Fruit fly (Drosophila melanogaster) whole organism, embryonic: ENCODE results near the gene Fum1.

ENCODE experiments used
- Abd-B ChIP-seq: fragments of 200-800 bp; sonication (Bioruptor generic); optimal IDR thresholded peaks from 2 replicates; lab custom pipeline; 2018; ENCODE audit warnings: missing biosample characterization, mild to moderate bottlenecking, missing genetic modification characterization, moderate library complexity
- Bteb2 ChIP-seq: fragments of 200-800 bp; sonication (Bioruptor generic); optimal IDR thresholded peaks from 2 replicates; lab custom pipeline; 2016; ENCODE audit warnings: missing biosample characterization, missing genetic modification characterization
- C15 ChIP-seq: fragments of 200-800 bp; sonication (Bioruptor generic); IDR thresholded peaks from 3 replicates; pipeline ENCODE4 v1.3.6; 2022; ENCODE audit warnings: missing biosample characterization, missing genetic modification characterization
- CG10366 ChIP-seq: fragments of 200-800 bp; sonication (Bioruptor generic); IDR thresholded peaks from 2 replicates; pipeline ENCODE4 v1.3.6; 2022; ENCODE audit warnings: missing biosample characterization, missing genetic modification characterization
- CG10431 ChIP-seq: fragments of 200-800 bp; sonication (Bioruptor generic); optimal IDR thresholded peaks from 3 replicates; lab custom pipeline; 2018; ENCODE audit warnings: missing biosample characterization, mild to moderate bottlenecking, missing genetic modification characterization
- CG12155 ChIP-seq: fragments of 200-800 bp; sonication (Bioruptor generic); optimal IDR thresholded peaks from 3 replicates; lab custom pipeline; 2016; ENCODE audit warnings: missing biosample characterization, missing genetic modification characterization
- CG12219 ChIP-seq: fragments of 200-800 bp; sonication (Bioruptor generic); optimal IDR thresholded peaks from 3 replicates; lab custom pipeline; 2018; ENCODE audit warnings: missing biosample characterization, mild to moderate bottlenecking, missing genetic modification characterization
- CG12391 ChIP-seq: fragments of 200-800 bp; sonication (Bioruptor generic); optimal IDR thresholded peaks from 3 replicates; lab custom pipeline; 2018; ENCODE audit warnings: missing biosample characterization, mild to moderate bottlenecking, missing genetic modification characterization, moderate library complexity
- CG13123 ChIP-seq: fragments of 200-800 bp; sonication (Bioruptor generic); optimal IDR thresholded peaks from 2 replicates; lab custom pipeline; 2016; ENCODE audit warnings: missing biosample characterization, missing genetic modification characterization
- CG13624 ChIP-seq: fragments of 200-800 bp; sonication (Bioruptor generic); optimal IDR thresholded peaks from 2 replicates; lab custom pipeline; 2016; ENCODE audit warnings: missing biosample characterization, missing genetic modification characterization
- CG17385 ChIP-seq: fragments of 200-800 bp; sonication (Bioruptor generic); optimal IDR thresholded peaks from 3 replicates; lab custom pipeline; 2018; ENCODE audit warnings: missing biosample characterization, mild to moderate bottlenecking, missing genetic modification characterization
- CG17802 ChIP-seq: fragments of 200-800 bp; sonication (Bioruptor generic); optimal IDR thresholded peaks from 2 replicates; lab custom pipeline; 2018; ENCODE audit warnings: missing biosample characterization, mild to moderate bottlenecking, missing genetic modification characterization, moderate library complexity
- CG18476 ChIP-seq: fragments of 200-800 bp; sonication (Bioruptor generic); optimal IDR thresholded peaks from 2 replicates; lab custom pipeline; 2016; ENCODE audit warnings: missing biosample characterization, mild to moderate bottlenecking, missing genetic modification characterization
- CG18599 ChIP-seq: fragments of 200-800 bp; sonication (Bioruptor generic); optimal IDR thresholded peaks from 3 replicates; lab custom pipeline; 2017; ENCODE audit warnings: missing biosample characterization, missing genetic modification characterization, mild to moderate bottlenecking, moderate library complexity, missing genetic modification reagents
- CG2199 ChIP-seq: fragments of 200-800 bp; sonication (Bioruptor generic); IDR thresholded peaks from 3 replicates; pipeline ENCODE4 v1.3.6; 2022; ENCODE audit warnings: missing biosample characterization, missing genetic modification characterization
- CG2889 ChIP-seq: fragments of 200-800 bp; sonication (Bioruptor generic); IDR thresholded peaks from 3 replicates; pipeline ENCODE4 v1.3.6; 2022; ENCODE audit warnings: missing biosample characterization, missing genetic modification characterization
- CG30020 ChIP-seq: fragments of 200-800 bp; optimal IDR thresholded peaks from 2 replicates; lab custom pipeline; 2019; ENCODE audit warnings: missing biosample characterization, mild to moderate bottlenecking, missing genetic modification characterization, moderate library complexity
- CG30403 ChIP-seq: fragments of 200-800 bp; sonication (Bioruptor generic); optimal IDR thresholded peaks from 3 replicates; lab custom pipeline; 2016; ENCODE audit warnings: missing biosample characterization, missing genetic modification characterization
- CG4730 ChIP-seq: fragments of 200-800 bp; sonication (Bioruptor generic); IDR thresholded peaks from 2 replicates; pipeline ENCODE4 v1.3.6; 2022; ENCODE audit warnings: missing biosample characterization, missing genetic modification characterization
- CG6791 ChIP-seq: fragments of 200-800 bp; sonication (Bioruptor generic); IDR thresholded peaks from 3 replicates; pipeline ENCODE4 v1.3.6; 2022; ENCODE audit warnings: missing biosample characterization, missing genetic modification characterization; ENCODE audit not compliant: partially characterized antibody
- CG9727 ChIP-seq: fragments of 200-800 bp; sonication (Bioruptor generic); optimal IDR thresholded peaks from 3 replicates; lab custom pipeline; 2017; ENCODE audit warnings: missing biosample characterization, mild to moderate bottlenecking, missing genetic modification characterization
- Dad ChIP-seq: fragments of 200-800 bp; sonication (Bioruptor generic); optimal IDR thresholded peaks from 3 replicates; lab custom pipeline; 2016; ENCODE audit warnings: missing biosample characterization, missing genetic modification characterization
- Deaf1 ChIP-seq: fragments of 200-800 bp; optimal IDR thresholded peaks from 3 replicates; lab custom pipeline; 2019; ENCODE audit warnings: missing biosample characterization, mild to moderate bottlenecking, missing genetic modification characterization, moderate library complexity
- Ets97D ChIP-seq: fragments of 200-800 bp; sonication (Bioruptor generic); optimal IDR thresholded peaks from 3 replicates; lab custom pipeline; 2016; ENCODE audit warnings: missing biosample characterization, missing genetic modification characterization
- HLH3B ChIP-seq: fragments of 200-800 bp; sonication (Bioruptor generic); IDR thresholded peaks from 2 replicates; pipeline ENCODE4 v1.3.6; 2022; ENCODE audit warnings: missing biosample characterization, missing genetic modification characterization
- HLHmδ ChIP-seq: fragments of 200-800 bp; sonication (Bioruptor generic); optimal IDR thresholded peaks from 2 replicates; lab custom pipeline; 2018; ENCODE audit warnings: missing biosample characterization, mild to moderate bottlenecking, missing genetic modification characterization, moderate library complexity
- Hey ChIP-seq: fragments of 200-800 bp; sonication (Bioruptor generic); optimal IDR thresholded peaks from 3 replicates; lab custom pipeline; 2018; ENCODE audit warnings: missing biosample characterization, mild to moderate bottlenecking, missing genetic modification characterization
- Jarid2 ChIP-seq: fragments of 200-800 bp; sonication (Bioruptor generic); optimal IDR thresholded peaks from 3 replicates; lab custom pipeline; 2017; ENCODE audit warnings: mild to moderate bottlenecking, missing biosample characterization, missing genetic modification reagents, missing genetic modification characterization
- Neu2 ChIP-seq: fragments of 200-800 bp; sonication (Bioruptor generic); optimal IDR thresholded peaks from 3 replicates; lab custom pipeline; 2016; ENCODE audit warnings: missing biosample characterization, missing genetic modification characterization, borderline replicate concordance
- Opbp ChIP-seq: fragments of 200-800 bp; sonication (Bioruptor generic); IDR thresholded peaks from 3 replicates; pipeline ENCODE4 v1.3.6; 2022; ENCODE audit warnings: missing biosample characterization, missing genetic modification characterization; ENCODE audit not compliant: partially characterized antibody
- caup ChIP-seq: fragments of 200-800 bp; sonication (Bioruptor generic); optimal IDR thresholded peaks from 3 replicates; lab custom pipeline; 2017; ENCODE audit warnings: missing biosample characterization, mild to moderate bottlenecking, missing genetic modification characterization, moderate library complexity; ENCODE audit not compliant: severe bottlenecking
- corto ChIP-seq: fragments of 200-800 bp; sonication (Bioruptor generic); optimal IDR thresholded peaks from 2 replicates; lab custom pipeline; 2016; ENCODE audit warnings: missing biosample characterization, mild to moderate bottlenecking, missing genetic modification characterization, moderate library complexity
- croc ChIP-seq: fragments of 200-800 bp; sonication (Bioruptor generic); conservative IDR thresholded peaks from 3 replicates; pipeline ENCODE4 v1.3.6; 2022; ENCODE audit warnings: missing biosample characterization, missing genetic modification characterization
- dati ChIP-seq: fragments of 200-800 bp; sonication (Bioruptor generic); IDR thresholded peaks from 2 replicates; pipeline ENCODE4 v1.3.6; 2022; ENCODE audit warnings: missing biosample characterization, missing genetic modification characterization
- ems ChIP-seq: fragments of 200-800 bp; sonication (Bioruptor generic); optimal IDR thresholded peaks from 3 replicates; lab custom pipeline; 2016; ENCODE audit warnings: missing biosample characterization, missing genetic modification characterization
- en ChIP-seq: fragments of 200-800 bp; sonication (Bioruptor generic); optimal IDR thresholded peaks from 2 replicates; lab custom pipeline; 2016; ENCODE audit warnings: missing biosample characterization, missing genetic modification characterization
- fd102C ChIP-seq: fragments of 200-800 bp; sonication (Bioruptor generic); optimal IDR thresholded peaks from 2 replicates; lab custom pipeline; 2018; ENCODE audit warnings: missing biosample characterization, mild to moderate bottlenecking, missing genetic modification characterization, moderate library complexity
- ind ChIP-seq: fragments of 200-800 bp; sonication (Bioruptor generic); optimal IDR thresholded peaks from 3 replicates; lab custom pipeline; 2016; ENCODE audit warnings: missing biosample characterization, missing genetic modification characterization
- insv ChIP-seq, 2 experiments: fragments of 200-800 bp; sonication (Bioruptor generic); optimal IDR thresholded peaks; 3 replicates each; lab custom pipeline; 2016 to 2018; ENCODE audit warnings: missing biosample characterization in 2 of 2, missing genetic modification characterization in 2 of 2
- jumu ChIP-seq: fragments of 200-800 bp; sonication (Bioruptor generic); optimal IDR thresholded peaks from 3 replicates; lab custom pipeline; 2016; ENCODE audit warnings: missing biosample characterization, missing genetic modification characterization
- lola ChIP-seq, 3 experiments: fragments of >200 bp in 2 of 3; fragments of 200-800 bp in 1 of 3; sonication (Bioruptor generic) in 1 of 3; optimal IDR thresholded peaks; 2 replicates each; lab custom pipeline; 2017 to 2019; ENCODE audit warnings: missing biosample characterization in 3 of 3, missing genetic modification characterization in 3 of 3, mild to moderate bottlenecking in 1 of 3, moderate library complexity in 1 of 3
- odd ChIP-seq: fragments of 200-800 bp; sonication (Bioruptor generic); optimal IDR thresholded peaks from 2 replicates; lab custom pipeline; 2017; ENCODE audit warnings: missing biosample characterization, mild to moderate bottlenecking, missing genetic modification characterization
- pan ChIP-seq, 4 experiments: fragments of >200 bp in 3 of 4; fragments of 200-800 bp in 1 of 4; sonication (Bioruptor generic) in 1 of 4; optimal IDR thresholded peaks in 3 of 4; IDR thresholded peaks in 1 of 4; 2 replicates each; pipeline versions ENCODE4 v1.3.6 to Lab custom; 2017 to 2022; ENCODE audit warnings: missing biosample characterization in 2 of 4, missing genetic modification characterization in 2 of 4, mixed read lengths in 1 of 4
- salm ChIP-seq: fragments of 200-800 bp; sonication (Bioruptor generic); optimal IDR thresholded peaks from 2 replicates; lab custom pipeline; 2018; ENCODE audit warnings: missing biosample characterization, mild to moderate bottlenecking, missing genetic modification characterization
- shn ChIP-seq: fragments of 200-800 bp; sonication (Bioruptor generic); optimal IDR thresholded peaks from 3 replicates; lab custom pipeline; 2016; ENCODE audit warnings: missing biosample characterization, missing genetic modification characterization
- ssp ChIP-seq: fragments of 200-800 bp; sonication (Bioruptor generic); IDR thresholded peaks from 2 replicates; pipeline ENCODE4 v1.3.6; 2022; ENCODE audit warnings: missing biosample characterization, missing genetic modification characterization
- tll ChIP-seq, 2 experiments: fragments of 200-800 bp in 1 of 2; fragments of >200 bp in 1 of 2; sonication (Bioruptor generic) in 1 of 2; optimal IDR thresholded peaks; 2 replicates each; lab custom pipeline; 2017 to 2019; ENCODE audit warnings: missing biosample characterization in 2 of 2, missing genetic modification characterization in 2 of 2, mild to moderate bottlenecking in 1 of 2, moderate library complexity in 1 of 2
- trem ChIP-seq: fragments of 200-800 bp; optimal IDR thresholded peaks from 3 replicates; lab custom pipeline; 2019; ENCODE audit warnings: missing biosample characterization, mild to moderate bottlenecking, missing genetic modification characterization, moderate library complexity
- tup ChIP-seq: fragments of 200-800 bp; sonication (Bioruptor generic); optimal IDR thresholded peaks from 2 replicates; lab custom pipeline; 2016; ENCODE audit warnings: missing biosample characterization, mild to moderate bottlenecking, missing genetic modification characterization, moderate library complexity

Gene Fum1

dm6 chrX:6696467-6696866, 18.2 kb downstream of the Fum1 start (continued):
- TF ChIP-seq tll (GFP tag; optimal IDR thresholded peaks at IDR 0.05; lab: Kevin White, UChicago) (no peak), Hey (tag; lab: Kevin White, UChicago) (no peak), ssp (peak; percentile 35; the same call in 1 of the 2 replicates), trem (tag; lab: Kevin White, UChicago) (peak; percentile 12), shn (GFP tag; lab: Kevin White, UChicago) (peak; percentile 10), salm (tag; lab: Kevin White, UChicago) (peak; percentile 45), CG12391 (tag; lab: Kevin White, UChicago) (peak; percentile 72), Bteb2 (GFP tag; lab: Kevin White, UChicago) (peak; percentile 43), CG2889 (0 out of 3 replicates have a peak, but pooled peaks have one; percentile 7), caup (GFP tag; lab: Kevin White, UChicago) (peak; percentile 67), Jarid2 (no peak), insv (GFP tag; optimal IDR thresholded peaks at IDR 0.05; lab: Kevin White, UChicago) (peak in 1 of 2 experiments; percentile 31), jumu (GFP tag; lab: Kevin White, UChicago) (peak; percentile 15), CG30020 (tag; lab: Kevin White, UChicago) (no peak), Opbp (GFP tag; lab: Robert Waterston, UW) (no peak), CG12219 (GFP tag; lab: Kevin White, UChicago) (peak; percentile 46), fd102C (no peak), ind (GFP tag; lab: Kevin White, UChicago) (peak; percentile 52), corto (GFP tag; lab: Kevin White, UChicago) (no peak), ems (GFP tag; lab: Kevin White, UChicago) (peak; percentile 61), CG6791 (no peak), CG17802 (tag; lab: Kevin White, UChicago) (no peak), Ets97D (peak; percentile 10), HLHmδ (GFP tag; lab: Kevin White, UChicago) (no peak), Neu2 (GFP tag; lab: Kevin White, UChicago) (no peak), Dad (GFP tag; lab: Kevin White, UChicago) (peak; percentile 18), pan (optimal IDR thresholded peaks at IDR 0.05; lab: Kevin White, UChicago) (no peak), pan (GFP tag; optimal IDR thresholded peaks at IDR 0.05 in 1 of 2, IDR thresholded peaks at IDR 0.05 in 1 of 2) (peak in 1 of 2 experiments; percentile 76), odd (GFP tag; lab: Kevin White, UChicago) (peak; percentile 63), CG2199 (GFP tag; lab: Robert Waterston, UW) (no peak), lola (GFP tag; optimal IDR thresholded peaks at IDR 0.05; lab: Kevin White, UChicago) (peak in 1 of 3 experiments; percentile 51), HLH3B (GFP tag; lab: Robert Waterston, UW) (peak; percentile 33; the same call in 1 of the 2 replicates), Abd-B (no peak), C15 (GFP tag; lab: Robert Waterston, UW) (no peak), en (peak; percentile 9), croc (GFP tag; lab: Robert Waterston, UW) (peak; percentile 31; the same call in 2 of the 3 replicates), CG18599 (GFP tag; lab: Kevin White, UChicago) (peak; percentile 94), CG18476 (GFP tag; lab: Kevin White, UChicago) (peak; percentile 68), tup (peak; percentile 29), CG13123 (GFP tag; lab: Kevin White, UChicago) (no peak), CG12155 (peak; percentile 52), dati (peak; percentile 27; the same call in 1 of the 2 replicates), Deaf1 (tag; lab: Kevin White, UChicago) (peak; percentile 27), CG10431 (GFP tag; lab: Kevin White, UChicago) (peak; percentile 48), CG17385 (GFP tag; lab: Kevin White, UChicago) (peak; percentile 71), CG4730 (GFP tag; lab: Robert Waterston, UW) (0 out of 2 replicates have a peak, but pooled peaks have one; percentile 22), CG30403 (GFP tag; lab: Kevin White, UChicago) (peak; percentile 67), CG10366 (GFP tag; lab: Robert Waterston, UW) (peak; percentile 64), CG9727 (GFP tag; lab: Kevin White, UChicago) (peak; percentile 63), CG13624 (GFP tag; lab: Kevin White, UChicago) (peak; percentile 38)
